Worm (Caenorhabditis elegans) whole organism, midembryonic: Measurements from ENCODE around the gene fbxa-88.

Source experiments
- flt-1 ChIP-seq: fragments of 200-800 bp; sonication (Bioruptor generic); IDR thresholded peaks from 2 replicates; pipeline ENCODE4 v1.3.6; 2022; ENCODE audit warnings: missing genetic modification characterization, missing compliant biosample characterization
- klf-2 ChIP-seq: fragments of 200-800 bp; sonication (Bioruptor generic); conservative IDR thresholded peaks from 2 replicates; pipeline ENCODE4 v1.3.6; 2022; ENCODE audit warnings: missing genetic modification reagents, missing genetic modification characterization, missing compliant biosample characterization
- med-1 ChIP-seq: sonication (generic microtip); optimal IDR thresholded peaks from 2 replicates; lab custom pipeline; 2017; ENCODE audit warnings: missing genetic modification characterization, mild to moderate bottlenecking, missing compliant biosample characterization, antibody characterized with exemption, missing genetic modification reagents; ENCODE audit not compliant: insufficient read depth
- ref-1 ChIP-seq: fragments of 200-800 bp; sonication (Bioruptor generic); conservative IDR thresholded peaks from 2 replicates; pipeline ENCODE4 v1.3.6; 2022; ENCODE audit warnings: missing genetic modification reagents, missing genetic modification characterization, missing compliant biosample characterization
- ztf-23 ChIP-seq: fragments of 200-800 bp; sonication (Bioruptor generic); IDR thresholded peaks from 2 replicates; pipeline ENCODE4 v1.3.6; 2022; ENCODE audit warnings: missing genetic modification reagents, missing genetic modification characterization, missing compliant biosample characterization
- ztf-29 ChIP-seq: fragments of 200-800 bp; sonication (Bioruptor generic); IDR thresholded peaks from 2 replicates; pipeline ENCODE4 v1.3.6; 2022; ENCODE audit warnings: missing genetic modification reagents, missing genetic modification characterization, missing compliant biosample characterization

DNA sequence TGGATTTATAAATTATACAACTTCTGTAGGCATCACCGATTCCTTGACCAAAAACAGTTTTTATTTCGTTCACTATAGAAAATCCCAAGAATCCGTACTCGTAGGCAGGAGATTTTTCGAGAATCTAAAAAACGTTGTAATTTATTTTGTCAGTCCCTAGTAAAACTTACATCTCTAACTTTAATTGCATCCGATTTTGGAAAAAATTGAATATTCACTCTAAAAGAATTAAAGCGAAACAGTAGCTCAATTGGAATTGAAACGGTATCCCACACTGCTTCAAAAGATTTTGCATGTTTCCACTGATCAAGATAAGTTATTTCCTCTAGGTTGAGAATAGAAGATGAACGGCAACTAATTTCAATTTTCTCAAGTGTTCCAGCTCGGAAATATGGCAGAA lies 11.7 kb downstream of the fbxa-88 start, which contains the start of gene fbxa-142:
- TF ChIP-seq ztf-23 (GFP tag; lab: Robert Waterston, UW): no peak
- no peak for TF ChIP-seq flt-1 (GFP tag; lab: Robert Waterston, UW)
- TF ChIP-seq med-1 (GFP tag; lab: Kevin White, UChicago): no peak
- no peak for TF ChIP-seq ztf-29 (GFP tag; lab: Robert Waterston, UW)
- TF ChIP-seq ref-1: no peak
- no peak for TF ChIP-seq klf-2 (GFP tag; lab: Robert Waterston, UW)
